Fruit fly (Drosophila melanogaster) whole organism, wandering third instar larva: ENCODE results near the gene kay.

Source experiments
- Abd-B ChIP-seq: fragments of >200 bp; optimal IDR thresholded peaks from 2 replicates; lab custom pipeline; 2017; ENCODE audit warnings: missing biosample characterization, missing genetic modification characterization
- Dfd ChIP-seq: fragments of >200 bp; optimal IDR thresholded peaks from 2 replicates; lab custom pipeline; 2017; ENCODE audit warnings: missing biosample characterization, missing genetic modification characterization
- Hr83 ChIP-seq: fragments of 200-300 bp; sonication (Bioruptor generic); optimal IDR thresholded peaks from 2 replicates; lab custom pipeline; 2016; ENCODE audit warnings: missing biosample characterization, mild to moderate bottlenecking, missing genetic modification characterization, moderate library complexity; ENCODE audit not compliant: poor library complexity, severe bottlenecking
- N ChIP-seq: fragments of >200 bp; optimal IDR thresholded peaks from 2 replicates; lab custom pipeline; 2018; ENCODE audit warnings: missing biosample characterization, missing external identifiers, missing genetic modification characterization
- Rel ChIP-seq, 2 experiments: fragments of 200-800 bp; sonication (Bioruptor generic) in 1 of 2; optimal IDR thresholded peaks; 2 replicates in 1 of 2; 3 replicates in 1 of 2; lab custom pipeline; 2016 to 2019; ENCODE audit warnings: mild to moderate bottlenecking in 2 of 2, missing biosample characterization in 2 of 2, missing genetic modification characterization in 2 of 2, moderate library complexity in 1 of 2
- dmrt93B ChIP-seq: fragments of 200-800 bp; sonication (Bioruptor generic); optimal IDR thresholded peaks from 2 replicates; lab custom pipeline; 2018; ENCODE audit warnings: missing biosample characterization, mild to moderate bottlenecking, missing genetic modification characterization
- fru ChIP-seq: fragments of 200-800 bp; sonication (Bioruptor generic); optimal IDR thresholded peaks from 3 replicates; lab custom pipeline; 2016; ENCODE audit warnings: missing biosample characterization, mild to moderate bottlenecking, missing genetic modification characterization
- lola ChIP-seq: fragments of >200 bp; optimal IDR thresholded peaks from 2 replicates; lab custom pipeline; 2017; ENCODE audit warnings: missing biosample characterization, missing genetic modification characterization
- psq ChIP-seq: fragments of 200-800 bp; sonication (Bioruptor generic); optimal IDR thresholded peaks from 3 replicates; lab custom pipeline; 2017; ENCODE audit warnings: missing biosample characterization, mild to moderate bottlenecking, missing genetic modification characterization, moderate library complexity
- sv ChIP-seq: fragments of 200-800 bp; sonication (Bioruptor generic); optimal IDR thresholded peaks from 3 replicates; lab custom pipeline; 2016; ENCODE audit warnings: missing biosample characterization, missing genetic modification characterization
- usp ChIP-seq: fragments of >200 bp; optimal IDR thresholded peaks from 2 replicates; lab custom pipeline; 2017; ENCODE audit warnings: missing biosample characterization, missing genetic modification characterization

- no peak for TF ChIP-seq Hr83 (GFP tag; lab: Kevin White, UChicago)
- no peak for TF ChIP-seq usp (GFP tag; lab: Kevin White, UChicago)
- no peak for TF ChIP-seq dmrt93B
- no peak for TF ChIP-seq Rel (GFP tag; optimal IDR thresholded peaks at IDR 0.05; lab: Kevin White, UChicago)
- TF ChIP-seq Rel (tag; optimal IDR thresholded peaks at IDR 0.05; lab: Kevin White, UChicago) = peak; percentile 28
- no peak for TF ChIP-seq fru (GFP tag; lab: Kevin White, UChicago)
- TF ChIP-seq Abd-B (GFP tag; lab: Kevin White, UChicago) = no peak
- no peak for TF ChIP-seq lola (GFP tag; lab: Kevin White, UChicago)
- no peak for TF ChIP-seq psq
- TF ChIP-seq sv = no peak
- TF ChIP-seq N (GFP tag; lab: Kevin White, UChicago) = no peak
- TF ChIP-seq Dfd (GFP tag; lab: Kevin White, UChicago) = no peak
These were observed 1.3 kb upstream of the kay start for dm6 chr3R:29764249-29765042.
